Fruit fly (Drosophila melanogaster) whole organism, embryonic: ENCODE data around the gene CAH6.

Source experiments
- Atf-2 ChIP-seq: fragments of 200-800 bp; sonication (Bioruptor generic); optimal IDR thresholded peaks from 2 replicates; lab custom pipeline; 2016; ENCODE audit warnings: missing biosample characterization, missing genetic modification characterization
- Atf3 ChIP-seq: fragments of 200-800 bp; sonication (Bioruptor generic); optimal IDR thresholded peaks from 3 replicates; lab custom pipeline; 2016; ENCODE audit warnings: missing biosample characterization, missing genetic modification characterization
- CG10274 ChIP-seq: fragments of 200-800 bp; sonication (Bioruptor generic); optimal IDR thresholded peaks from 3 replicates; lab custom pipeline; 2017; ENCODE audit warnings: missing biosample characterization, mild to moderate bottlenecking, missing genetic modification characterization
- CG11398 ChIP-seq: fragments of 200-800 bp; sonication (Bioruptor generic); optimal IDR thresholded peaks from 2 replicates; lab custom pipeline; 2016; ENCODE audit warnings: missing biosample characterization, missing genetic modification characterization
- CG12071 ChIP-seq: fragments of 200-800 bp; sonication (Bioruptor generic); optimal IDR thresholded peaks from 3 replicates; lab custom pipeline; 2018; ENCODE audit warnings: missing biosample characterization, mild to moderate bottlenecking, missing genetic modification characterization
- CG12744 ChIP-seq: fragments of 200-800 bp; sonication (Bioruptor generic); optimal IDR thresholded peaks from 2 replicates; lab custom pipeline; 2016; ENCODE audit warnings: missing biosample characterization, missing genetic modification characterization
- CG12942 ChIP-seq: fragments of 200-800 bp; sonication (Bioruptor generic); optimal IDR thresholded peaks from 3 replicates; lab custom pipeline; 2016; ENCODE audit warnings: missing biosample characterization, missing genetic modification characterization
- CG13296 ChIP-seq: fragments of 200-800 bp; sonication (Bioruptor generic); optimal IDR thresholded peaks from 3 replicates; lab custom pipeline; 2018; ENCODE audit warnings: missing biosample characterization, mild to moderate bottlenecking, missing genetic modification characterization
- CG13624 ChIP-seq: fragments of 200-800 bp; sonication (Bioruptor generic); optimal IDR thresholded peaks from 2 replicates; lab custom pipeline; 2016; ENCODE audit warnings: missing biosample characterization, missing genetic modification characterization
- CG14710 ChIP-seq: fragments of 200-800 bp; sonication (Bioruptor generic); optimal IDR thresholded peaks from 3 replicates; lab custom pipeline; 2019; ENCODE audit warnings: missing biosample characterization, mild to moderate bottlenecking, missing genetic modification characterization, moderate library complexity
- CG17328 ChIP-seq: fragments of 200-800 bp; sonication (Bioruptor generic); IDR thresholded peaks from 2 replicates; pipeline ENCODE4 v1.3.6; 2022; ENCODE audit warnings: missing biosample characterization, missing genetic modification characterization
- CG1792 ChIP-seq: fragments of 200-800 bp; sonication (Bioruptor generic); optimal IDR thresholded peaks from 2 replicates; lab custom pipeline; 2016; ENCODE audit warnings: missing biosample characterization, missing genetic modification characterization
- CG18476 ChIP-seq: fragments of 200-800 bp; sonication (Bioruptor generic); optimal IDR thresholded peaks from 2 replicates; lab custom pipeline; 2016; ENCODE audit warnings: missing biosample characterization, mild to moderate bottlenecking, missing genetic modification characterization
- CG18619 ChIP-seq: fragments of 200-800 bp; sonication (Bioruptor generic); optimal IDR thresholded peaks from 3 replicates; lab custom pipeline; 2017; ENCODE audit warnings: missing biosample characterization, mild to moderate bottlenecking, missing genetic modification characterization
- CG2120 ChIP-seq: fragments of 200-800 bp; sonication (Bioruptor generic); optimal IDR thresholded peaks from 3 replicates; lab custom pipeline; 2016; ENCODE audit warnings: missing biosample characterization, missing genetic modification characterization
- CG2889 ChIP-seq: fragments of 200-800 bp; sonication (Bioruptor generic); IDR thresholded peaks from 3 replicates; pipeline ENCODE4 v1.3.6; 2022; ENCODE audit warnings: missing biosample characterization, missing genetic modification characterization
- CG31441 ChIP-seq: fragments of 200-800 bp; sonication (Bioruptor generic); IDR thresholded peaks from 2 replicates; pipeline ENCODE4 v1.3.6; 2022; ENCODE audit warnings: missing biosample characterization, missing genetic modification characterization
- CG3163 ChIP-seq: fragments of 200-800 bp; sonication (Bioruptor generic); optimal IDR thresholded peaks from 3 replicates; lab custom pipeline; 2016; ENCODE audit warnings: missing biosample characterization, missing genetic modification characterization
- CG34224 ChIP-seq: fragments of 200-800 bp; sonication (Bioruptor generic); IDR thresholded peaks from 3 replicates; pipeline ENCODE4 v1.3.6; 2022; ENCODE audit warnings: missing biosample characterization, missing genetic modification characterization; ENCODE audit not compliant: partially characterized antibody
- CG4730 ChIP-seq: fragments of 200-800 bp; sonication (Bioruptor generic); IDR thresholded peaks from 2 replicates; pipeline ENCODE4 v1.3.6; 2022; ENCODE audit warnings: missing biosample characterization, missing genetic modification characterization
- CG6175 ChIP-seq: fragments of 200-800 bp; sonication (Bioruptor generic); IDR thresholded peaks from 3 replicates; pipeline ENCODE4 v1.3.6; 2022; ENCODE audit warnings: missing biosample characterization, missing genetic modification characterization
- CG6813 ChIP-seq: fragments of 200-800 bp; sonication (Bioruptor generic); optimal IDR thresholded peaks from 2 replicates; lab custom pipeline; 2017; ENCODE audit warnings: missing biosample characterization, missing genetic modification characterization, mild to moderate bottlenecking, moderate library complexity, missing genetic modification reagents
- CG8765 ChIP-seq: fragments of 200-800 bp; sonication (Bioruptor generic); IDR thresholded peaks from 2 replicates; pipeline ENCODE4 v1.3.6; 2022; ENCODE audit warnings: missing biosample characterization, missing genetic modification characterization
- Camta ChIP-seq: fragments of 200-800 bp; sonication (Bioruptor generic); optimal IDR thresholded peaks from 2 replicates; lab custom pipeline; 2016; ENCODE audit warnings: missing biosample characterization, missing genetic modification characterization
- Chrac-16 ChIP-seq: fragments of 200-800 bp; sonication (Bioruptor generic); optimal IDR thresholded peaks from 3 replicates; lab custom pipeline; 2016; ENCODE audit warnings: missing biosample characterization, missing genetic modification characterization
- Dad ChIP-seq: fragments of 200-800 bp; sonication (Bioruptor generic); optimal IDR thresholded peaks from 3 replicates; lab custom pipeline; 2016; ENCODE audit warnings: missing biosample characterization, missing genetic modification characterization
- Dip3 ChIP-seq: fragments of 200-800 bp; sonication (Bioruptor generic); optimal IDR thresholded peaks from 3 replicates; lab custom pipeline; 2016; ENCODE audit warnings: missing biosample characterization, missing genetic modification characterization
- Dll ChIP-seq: fragments of 200-800 bp; sonication (Bioruptor generic); IDR thresholded peaks from 4 replicates; pipeline ENCODE4 v1.3.6; 2022; ENCODE audit warnings: missing biosample characterization, missing genetic modification characterization; ENCODE audit not compliant: partially characterized antibody
- Fer3 ChIP-seq: fragments of 200-800 bp; sonication (Bioruptor generic); optimal IDR thresholded peaks from 2 replicates; lab custom pipeline; 2018; ENCODE audit warnings: missing biosample characterization, mild to moderate bottlenecking, missing genetic modification characterization, moderate library complexity
- Gsc ChIP-seq: fragments of 200-800 bp; sonication (Bioruptor generic); IDR thresholded peaks from 2 replicates; pipeline ENCODE4 v1.3.6; 2022; ENCODE audit warnings: missing biosample characterization, missing genetic modification characterization
- HLH4C ChIP-seq: fragments of 200-800 bp; sonication (Bioruptor generic); IDR thresholded peaks from 3 replicates; pipeline ENCODE4 v1.3.6; 2022; ENCODE audit warnings: missing biosample characterization, missing genetic modification characterization; ENCODE audit not compliant: partially characterized antibody
- HmgZ ChIP-seq: fragments of 200-800 bp; sonication (Bioruptor generic); optimal IDR thresholded peaks from 2 replicates; lab custom pipeline; 2018; ENCODE audit warnings: missing biosample characterization, mild to moderate bottlenecking, missing genetic modification characterization
- NFAT ChIP-seq: fragments of 200-800 bp; sonication (Bioruptor generic); IDR thresholded peaks from 2 replicates; pipeline ENCODE4 v1.3.6; 2022; ENCODE audit warnings: missing biosample characterization, missing genetic modification characterization
- Oaz ChIP-seq: fragments of 200-800 bp; sonication (Bioruptor generic); IDR thresholded peaks from 2 replicates; pipeline ENCODE4 v1.3.6; 2022; ENCODE audit warnings: missing biosample characterization, missing genetic modification characterization
- Pdp1 ChIP-seq, 2 experiments: fragments of 200-800 bp; sonication (Bioruptor generic); optimal IDR thresholded peaks; 3 replicates each; lab custom pipeline; 2016; ENCODE audit warnings: missing biosample characterization in 2 of 2, missing genetic modification characterization in 2 of 2, mild to moderate bottlenecking in 1 of 2, moderate library complexity in 1 of 2
- Poxn ChIP-seq: fragments of 200-800 bp; sonication (Bioruptor generic); IDR thresholded peaks from 2 replicates; pipeline ENCODE4 v1.3.6; 2022; ENCODE audit warnings: missing biosample characterization, missing genetic modification characterization
- az2 ChIP-seq: fragments of 200-800 bp; sonication (Bioruptor generic); optimal IDR thresholded peaks from 3 replicates; lab custom pipeline; 2016; ENCODE audit warnings: missing biosample characterization, missing genetic modification characterization
- dmrt99B ChIP-seq: fragments of 200-800 bp; sonication (Bioruptor generic); optimal IDR thresholded peaks from 2 replicates; lab custom pipeline; 2018; ENCODE audit warnings: missing biosample characterization, mild to moderate bottlenecking, missing genetic modification characterization, moderate library complexity
- fd3F ChIP-seq: fragments of 200-800 bp; sonication (Bioruptor generic); optimal IDR thresholded peaks from 2 replicates; lab custom pipeline; 2018; ENCODE audit warnings: missing biosample characterization, mild to moderate bottlenecking, missing genetic modification characterization, moderate library complexity
- hth ChIP-seq: fragments of >200 bp; optimal IDR thresholded peaks from 2 replicates; lab custom pipeline; 2017; ENCODE audit warnings: inconsistent platforms
- lola ChIP-seq, 3 experiments: fragments of >200 bp in 2 of 3; fragments of 200-800 bp in 1 of 3; sonication (Bioruptor generic) in 1 of 3; optimal IDR thresholded peaks; 2 replicates each; lab custom pipeline; 2017 to 2019; ENCODE audit warnings: missing biosample characterization in 3 of 3, missing genetic modification characterization in 3 of 3, mild to moderate bottlenecking in 1 of 3, moderate library complexity in 1 of 3
- onecut ChIP-seq: fragments of 200-800 bp; sonication (Bioruptor generic); IDR thresholded peaks from 2 replicates; pipeline ENCODE4 v1.3.6; 2022; ENCODE audit warnings: missing biosample characterization, missing genetic modification characterization
- pb ChIP-seq: fragments of 200-800 bp; sonication (Bioruptor generic); optimal IDR thresholded peaks from 3 replicates; lab custom pipeline; 2016; ENCODE audit warnings: missing biosample characterization, missing genetic modification characterization
- pita ChIP-seq: fragments of 200-800 bp; sonication (Bioruptor generic); optimal IDR thresholded peaks from 2 replicates; lab custom pipeline; 2017; ENCODE audit warnings: missing biosample characterization, mild to moderate bottlenecking, missing genetic modification characterization
- rib ChIP-seq: fragments of 200-800 bp; sonication (Bioruptor generic); IDR thresholded peaks from 2 replicates; pipeline ENCODE4 v1.3.6; 2022; ENCODE audit warnings: missing biosample characterization, missing genetic modification characterization
- salm ChIP-seq: fragments of 200-800 bp; sonication (Bioruptor generic); optimal IDR thresholded peaks from 2 replicates; lab custom pipeline; 2018; ENCODE audit warnings: missing biosample characterization, mild to moderate bottlenecking, missing genetic modification characterization
- slp2 ChIP-seq: fragments of 200-800 bp; sonication (Bioruptor generic); optimal IDR thresholded peaks from 2 replicates; lab custom pipeline; 2016; ENCODE audit warnings: missing biosample characterization, missing genetic modification characterization
- stc ChIP-seq: fragments of 200-800 bp; sonication (Bioruptor generic); IDR thresholded peaks from 2 replicates; pipeline ENCODE4 v1.3.6; 2022; ENCODE audit warnings: missing biosample characterization, missing genetic modification characterization
- tgo ChIP-seq: fragments of 200-800 bp; sonication (Bioruptor generic); IDR thresholded peaks from 3 replicates; pipeline ENCODE4 v1.3.6; 2022; ENCODE audit warnings: missing biosample characterization, missing genetic modification characterization
- tx ChIP-seq: fragments of 200-800 bp; sonication (Bioruptor generic); optimal IDR thresholded peaks from 2 replicates; lab custom pipeline; 2016; ENCODE audit warnings: missing biosample characterization, missing genetic modification characterization
- z ChIP-seq: fragments of 200-800 bp; sonication (Bioruptor generic); IDR thresholded peaks from 3 replicates; pipeline ENCODE4 v1.3.6; 2022; ENCODE audit warnings: missing biosample characterization, missing genetic modification characterization
- zen2 ChIP-seq: fragments of 200-800 bp; sonication (Bioruptor generic); IDR thresholded peaks from 3 replicates; pipeline ENCODE4 v1.3.6; 2022; ENCODE audit warnings: missing biosample characterization, missing genetic modification characterization; ENCODE audit not compliant: partially characterized antibody
- zfh2 ChIP-seq: fragments of 200-800 bp; sonication (Bioruptor generic); optimal IDR thresholded peaks from 2 replicates; lab custom pipeline; 2016; ENCODE audit warnings: missing biosample characterization, missing genetic modification characterization

CAH6 gene

dm6 chr3R:31254808-31255207 lies 2.6 kb upstream of the CAH6 start, which contains the start of the genes CG1750 and spn-F (continued):
- TF ChIP-seq CG6175 (GFP tag; lab: Robert Waterston, UW): no peak
- peak in 1 of 2 experiments; percentile 98 for TF ChIP-seq Pdp1 (GFP tag; optimal IDR thresholded peaks at IDR 0.05; lab: Kevin White, UChicago)
- TF ChIP-seq pita (GFP tag; lab: Kevin White, UChicago): no peak
- TF ChIP-seq az2 (GFP tag; lab: Kevin White, UChicago): no peak
- no peak for TF ChIP-seq CG8765 (GFP tag; lab: Robert Waterston, UW)
- no peak for TF ChIP-seq salm
- 0 out of 3 replicates have a peak, but pooled peaks have one; percentile 30 for TF ChIP-seq HLH4C (GFP tag; lab: Robert Waterston, UW)
- TF ChIP-seq Dad (GFP tag; lab: Kevin White, UChicago): no peak
- TF ChIP-seq Atf-2 (GFP tag; lab: Kevin White, UChicago): no peak
- no peak for TF ChIP-seq Poxn
- no peak for TF ChIP-seq Dip3 (GFP tag; lab: Kevin White, UChicago)
- TF ChIP-seq CG13296 (GFP tag; lab: Kevin White, UChicago): no peak
- TF ChIP-seq fd3F: no peak
- TF ChIP-seq Atf3 (GFP tag; lab: Kevin White, UChicago): no peak
- no peak for TF ChIP-seq CG18476 (GFP tag; lab: Kevin White, UChicago)
- peak; percentile 50 for TF ChIP-seq CG14710 (tag; lab: Kevin White, UChicago)
- no peak for TF ChIP-seq Gsc (GFP tag; lab: Robert Waterston, UW)
- no peak for TF ChIP-seq CG1792 (GFP tag; lab: Kevin White, UChicago)
- no peak for TF ChIP-seq CG13624 (GFP tag; lab: Kevin White, UChicago)
- peak; percentile 89 for TF ChIP-seq Dll
- no peak for TF ChIP-seq hth (lab: Kevin White, UChicago)
- TF ChIP-seq lola (GFP tag; optimal IDR thresholded peaks at IDR 0.05; lab: Kevin White, UChicago): peak in 1 of 3 experiments; percentile 1
- no peak for TF ChIP-seq CG3163
- TF ChIP-seq onecut (GFP tag; lab: Robert Waterston, UW): no peak
- no peak for TF ChIP-seq pb (GFP tag; lab: Kevin White, UChicago)
- TF ChIP-seq tx (GFP tag; lab: Kevin White, UChicago): no peak
- TF ChIP-seq Chrac-16 (GFP tag; lab: Kevin White, UChicago): no peak
- no peak for TF ChIP-seq CG31441 (GFP tag; lab: Robert Waterston, UW)
- TF ChIP-seq HmgZ (tag; lab: Kevin White, UChicago): peak; percentile 39
- no peak for TF ChIP-seq CG10274 (GFP tag; lab: Kevin White, UChicago)
- no peak for TF ChIP-seq Fer3 (tag; lab: Kevin White, UChicago)
- TF ChIP-seq NFAT (GFP tag; lab: Robert Waterston, UW): no peak
- TF ChIP-seq zfh2 (GFP tag; lab: Kevin White, UChicago): no peak
- no peak for TF ChIP-seq CG12744 (GFP tag; lab: Kevin White, UChicago)
- no peak for TF ChIP-seq CG2889 (GFP tag; lab: Robert Waterston, UW)
- TF ChIP-seq rib (GFP tag; lab: Robert Waterston, UW): no peak
- TF ChIP-seq tgo (GFP tag; lab: Robert Waterston, UW): no peak
- no peak for TF ChIP-seq CG2120 (GFP tag; lab: Kevin White, UChicago)
- TF ChIP-seq CG12942: no peak
- TF ChIP-seq dmrt99B: no peak
- TF ChIP-seq z (GFP tag; lab: Robert Waterston, UW): no peak
- no peak for TF ChIP-seq CG11398
- no peak for TF ChIP-seq Camta (GFP tag; lab: Kevin White, UChicago)
- TF ChIP-seq zen2: no peak; the same call in 2 of the 3 replicates
- TF ChIP-seq stc (GFP tag; lab: Robert Waterston, UW): no peak
- TF ChIP-seq slp2: no peak
- peak; percentile 49; the same call in 2 of the 3 replicates for TF ChIP-seq CG34224 (GFP tag; lab: Robert Waterston, UW)
- TF ChIP-seq CG4730 (GFP tag; lab: Robert Waterston, UW): no peak
- no peak for TF ChIP-seq CG6813 (GFP tag; lab: Kevin White, UChicago)
- TF ChIP-seq CG17328: no peak
- TF ChIP-seq CG12071 (GFP tag; lab: Kevin White, UChicago): no peak
- TF ChIP-seq Oaz (GFP tag; lab: Robert Waterston, UW): no peak
- TF ChIP-seq CG18619 (GFP tag; lab: Kevin White, UChicago): no peak
